Fruit fly (Drosophila melanogaster): ENCODE results near the gene CG9312.

- no peak for TF ChIP-seq esg (GFP tag; conservative IDR thresholded peaks at IDR 0.05)
- TF ChIP-seq zen2 (GFP tag; IDR thresholded peaks at IDR 0.05; ENCODE audit: partially characterized antibody): no peak
- no peak for TF ChIP-seq lilli (GFP tag; optimal IDR thresholded peaks at IDR 0.05)
- TF ChIP-seq MBD-R2 (GFP tag; IDR thresholded peaks at IDR 0.05): no peak
- TF ChIP-seq CG10462 (GFP tag; optimal IDR thresholded peaks at IDR 0.05): no peak
- TF ChIP-seq CG2120 (GFP tag; optimal IDR thresholded peaks at IDR 0.05): no peak
- TF ChIP-seq Max (GFP tag; optimal IDR thresholded peaks at IDR 0.05): no peak
- TF ChIP-seq Doc2 (GFP tag; IDR thresholded peaks at IDR 0.05): no peak
- no peak for TF ChIP-seq Xbp1 (GFP tag; optimal IDR thresholded peaks at IDR 0.05)
- no peak for TF ChIP-seq h (optimal IDR thresholded peaks at IDR 0.05)
- TF ChIP-seq dm (GFP tag; optimal IDR thresholded peaks at IDR 0.05): no peak
- TF ChIP-seq CG1024 (GFP tag; IDR thresholded peaks at IDR 0.05): no peak
- TF ChIP-seq CG4282 (GFP tag; optimal IDR thresholded peaks at IDR 0.05): no peak
- no peak for TF ChIP-seq CG9817 (tag; optimal IDR thresholded peaks at IDR 0.05)
Measured at dm6 chr3R:13722451-13722850, 43.1 kb upstream of the CG9312 start.

All from whole organism, embryonic.